Worm (Caenorhabditis elegans) whole organism, L4 larva: Measurements from ENCODE around the gene rfl-1.
A peak's percentile ranks its signal among the peaks of the same experiment; 100 is the strongest.

Experiments
- ZK337.2 ChIP-seq: fragments of 200-800 bp; sonication (Bioruptor generic); IDR thresholded peaks from 2 replicates; pipeline ENCODE4 v1.3.6; 2022; ENCODE audit warnings: missing genetic modification reagents, missing genetic modification characterization, missing compliant biosample characterization
- dmd-6 ChIP-seq: fragments of 200-800 bp; sonication (Bioruptor generic); IDR thresholded peaks from 2 replicates; pipeline ENCODE4 v1.3.6; 2022; ENCODE audit warnings: missing genetic modification reagents, missing genetic modification characterization, missing compliant biosample characterization
- dve-1 ChIP-seq: sonication (generic microtip); optimal IDR thresholded peaks from 2 replicates; lab custom pipeline; 2017; ENCODE audit warnings: antibody characterized with exemption, mild to moderate bottlenecking, missing genetic modification characterization, missing compliant biosample characterization; ENCODE audit not compliant: insufficient read depth
- mep-1 ChIP-seq: fragments of 150-350 bp; sonication (generic microtip); optimal IDR thresholded peaks from 3 replicates; lab custom pipeline; 2014; ENCODE audit warnings: missing biosample characterization, missing genetic modification characterization
- skn-1 ChIP-seq: fragments of 150-350 bp; optimal IDR thresholded peaks from 2 replicates; lab custom pipeline; 2014; ENCODE audit warnings: missing biosample characterization, missing genetic modification characterization

ce11 chrIII:6988060-6988459 is 32.9 kb upstream of the rfl-1 start:
- TF ChIP-seq mep-1 (tag; lab: Kevin White, UChicago) (peak; percentile 27), skn-1 (tag; lab: Kevin White, UChicago) (no peak), ZK337.2 (no peak), dve-1 (tag; lab: Kevin White, UChicago) (peak; percentile 3), dmd-6 (GFP tag; lab: Robert Waterston, UW) (no peak)
